Worm (Caenorhabditis elegans) whole organism, L3 larva: ENCODE data around the gene alh-9.

Experiments used
- R02D3.7 ChIP-seq: fragments of 150-350 bp; optimal IDR thresholded peaks from 2 replicates; lab custom pipeline; 2014; ENCODE audit warnings: missing biosample characterization, missing genetic modification characterization
- ZK546.5 ChIP-seq: sonication (generic microtip); optimal IDR thresholded peaks from 2 replicates; lab custom pipeline; 2017; ENCODE audit warnings: missing biosample characterization, missing genetic modification characterization
- aly-2 ChIP-seq: fragments of 150-350 bp; optimal IDR thresholded peaks from 2 replicates; lab custom pipeline; 2014; ENCODE audit warnings: missing biosample characterization, missing genetic modification characterization
- ama-1 ChIP-seq: fragments of 150-350 bp; optimal IDR thresholded peaks from 2 replicates; lab custom pipeline; 2018
- ceh-16 ChIP-seq: sonication (generic microtip); optimal IDR thresholded peaks from 2 replicates; lab custom pipeline; 2017; ENCODE audit warnings: missing biosample characterization, missing genetic modification characterization
- ceh-28 ChIP-seq: fragments of 150-350 bp; optimal IDR thresholded peaks from 2 replicates; lab custom pipeline; 2014; ENCODE audit warnings: missing biosample characterization, missing genetic modification reagents, missing genetic modification characterization
- ceh-82 ChIP-seq: fragments of 150-350 bp; optimal IDR thresholded peaks from 2 replicates; lab custom pipeline; 2014; ENCODE audit warnings: missing biosample characterization, missing genetic modification characterization
- ceh-9 ChIP-seq: sonication (generic microtip); optimal IDR thresholded peaks from 2 replicates; lab custom pipeline; 2018; ENCODE audit warnings: missing biosample characterization, missing genetic modification characterization
- daf-12 ChIP-seq: fragments of 150-350 bp; optimal IDR thresholded peaks from 2 replicates; lab custom pipeline; 2014; ENCODE audit warnings: missing biosample characterization, missing genetic modification reagents, missing genetic modification characterization
- egl-27 ChIP-seq: sonication (generic microtip); optimal IDR thresholded peaks from 4 replicates; lab custom pipeline; 2017; ENCODE audit warnings: missing biosample characterization, missing genetic modification reagents, missing genetic modification characterization
- egl-5 ChIP-seq: fragments of 150-350 bp; optimal IDR thresholded peaks from 2 replicates; lab custom pipeline; 2017; ENCODE audit warnings: missing biosample characterization, missing genetic modification reagents, missing genetic modification characterization, inconsistent platforms
- elt-1 ChIP-seq: fragments of 150-350 bp; optimal IDR thresholded peaks from 2 replicates; lab custom pipeline; 2014; ENCODE audit warnings: missing biosample characterization, missing genetic modification characterization
- elt-2 ChIP-seq: sonication (generic microtip); optimal IDR thresholded peaks from 2 replicates; lab custom pipeline; 2016; ENCODE audit warnings: missing genetic modification reagents, mild to moderate bottlenecking, missing genetic modification characterization, missing compliant biosample characterization
- elt-3 ChIP-seq, 3 experiments: fragments of 150-350 bp in 1 of 3; sonication (generic microtip) in 2 of 3; optimal IDR thresholded peaks; 2 replicates in 2 of 3; 4 replicates in 1 of 3; lab custom pipeline; 2014 to 2017; ENCODE audit warnings: missing biosample characterization in 3 of 3, missing genetic modification characterization in 3 of 3
- eor-1 ChIP-seq, 2 experiments: fragments of 150-350 bp; optimal IDR thresholded peaks; 2 replicates each; lab custom pipeline; 2014 to 2018; ENCODE audit warnings: missing biosample characterization in 2 of 2, missing genetic modification characterization in 2 of 2
- fkh-10 ChIP-seq: sonication (generic microtip); optimal IDR thresholded peaks from 2 replicates; lab custom pipeline; 2017; ENCODE audit warnings: missing biosample characterization, missing genetic modification reagents, missing genetic modification characterization
- fkh-2 ChIP-seq: fragments of 150-350 bp; optimal IDR thresholded peaks from 2 replicates; lab custom pipeline; 2014; ENCODE audit warnings: missing biosample characterization, missing genetic modification reagents, missing genetic modification characterization
- fos-1 ChIP-seq: fragments of 150-350 bp; optimal IDR thresholded peaks from 2 replicates; lab custom pipeline; 2014; ENCODE audit warnings: missing biosample characterization, missing genetic modification characterization
- hmg-11 ChIP-seq: sonication (generic microtip); optimal IDR thresholded peaks from 2 replicates; lab custom pipeline; 2016; ENCODE audit warnings: missing genetic modification characterization, missing compliant biosample characterization
- jun-1 ChIP-seq: fragments of 150-350 bp; optimal IDR thresholded peaks from 2 replicates; lab custom pipeline; 2014; ENCODE audit warnings: missing biosample characterization, missing genetic modification reagents, missing genetic modification characterization
- lin-15B ChIP-seq: fragments of 150-350 bp; optimal IDR thresholded peaks from 2 replicates; lab custom pipeline; 2014; ENCODE audit warnings: missing biosample characterization, missing genetic modification characterization
- lin-39 ChIP-seq: fragments of 150-350 bp; optimal IDR thresholded peaks from 2 replicates; lab custom pipeline; 2018; ENCODE audit warnings: missing biosample characterization, missing genetic modification reagents, missing genetic modification characterization
- lsy-12 ChIP-seq: sonication (generic microtip); optimal IDR thresholded peaks from 2 replicates; lab custom pipeline; 2016; ENCODE audit warnings: mild to moderate bottlenecking, missing genetic modification characterization, missing compliant biosample characterization
- mdl-1 ChIP-seq: fragments of 150-350 bp; optimal IDR thresholded peaks from 2 replicates; lab custom pipeline; 2014; ENCODE audit warnings: missing biosample characterization, missing genetic modification characterization
- mml-1 ChIP-seq: fragments of 150-350 bp; sonication (generic microtip); optimal IDR thresholded peaks from 3 replicates; lab custom pipeline; 2014; ENCODE audit warnings: missing biosample characterization, missing genetic modification characterization
- nfya-1 ChIP-seq: sonication (generic microtip); optimal IDR thresholded peaks from 2 replicates; lab custom pipeline; 2017; ENCODE audit warnings: missing genetic modification characterization, mild to moderate bottlenecking, missing compliant biosample characterization, antibody characterized with exemption, moderate library complexity; ENCODE audit not compliant: insufficient read depth
- nhr-11 ChIP-seq: fragments of 150-350 bp; optimal IDR thresholded peaks from 2 replicates; lab custom pipeline; 2014; ENCODE audit warnings: missing biosample characterization, missing genetic modification characterization
- nhr-12 ChIP-seq: fragments of 150-350 bp; optimal IDR thresholded peaks from 2 replicates; lab custom pipeline; 2014; ENCODE audit warnings: missing biosample characterization, missing genetic modification characterization
- nhr-23 ChIP-seq: fragments of 150-350 bp; optimal IDR thresholded peaks from 2 replicates; lab custom pipeline; 2014; ENCODE audit warnings: missing biosample characterization, missing genetic modification reagents, missing genetic modification characterization
- nhr-237 ChIP-seq: fragments of 150-350 bp; optimal IDR thresholded peaks from 2 replicates; lab custom pipeline; 2014; ENCODE audit warnings: missing biosample characterization, missing genetic modification characterization
- nhr-25 ChIP-seq: sonication (generic microtip); optimal IDR thresholded peaks from 2 replicates; lab custom pipeline; 2017; ENCODE audit warnings: missing biosample characterization, missing genetic modification characterization
- nhr-28 ChIP-seq: fragments of 150-350 bp; optimal IDR thresholded peaks from 2 replicates; lab custom pipeline; 2014; ENCODE audit warnings: missing biosample characterization, missing genetic modification characterization
- nhr-43 ChIP-seq: sonication (generic microtip); optimal IDR thresholded peaks from 2 replicates; lab custom pipeline; 2016; ENCODE audit warnings: mild to moderate bottlenecking, missing genetic modification characterization, missing compliant biosample characterization; ENCODE audit not compliant: poor library complexity, severe bottlenecking
- nhr-76 ChIP-seq: fragments of 150-350 bp; sonication (generic microtip); optimal IDR thresholded peaks from 5 replicates; lab custom pipeline; 2014; ENCODE audit warnings: missing biosample characterization, missing genetic modification characterization
- nhr-77 ChIP-seq: fragments of 150-350 bp; optimal IDR thresholded peaks from 2 replicates; lab custom pipeline; 2014; ENCODE audit warnings: missing biosample characterization, missing genetic modification characterization
- pha-4 ChIP-seq: fragments of 150-350 bp; optimal IDR thresholded peaks from 2 replicates; lab custom pipeline; 2014; ENCODE audit warnings: missing biosample characterization, missing genetic modification reagents, missing genetic modification characterization
- pqm-1 ChIP-seq: fragments of 150-350 bp; optimal IDR thresholded peaks from 2 replicates; lab custom pipeline; 2017; ENCODE audit warnings: missing biosample characterization, missing genetic modification characterization, inconsistent platforms
- sea-2 ChIP-seq: fragments of 150-350 bp; sonication (generic microtip); optimal IDR thresholded peaks from 4 replicates; lab custom pipeline; 2014; ENCODE audit warnings: missing biosample characterization, missing genetic modification reagents, missing genetic modification characterization
- skn-1 ChIP-seq: fragments of 150-350 bp; optimal IDR thresholded peaks from 2 replicates; lab custom pipeline; 2014; ENCODE audit warnings: missing biosample characterization, missing genetic modification characterization
- snpc-4 ChIP-seq: fragments of 150-350 bp; optimal IDR thresholded peaks from 2 replicates; lab custom pipeline; 2014; ENCODE audit warnings: missing biosample characterization, missing genetic modification characterization
- tbx-2 ChIP-seq: sonication (generic microtip); optimal IDR thresholded peaks from 2 replicates; lab custom pipeline; 2016; ENCODE audit warnings: mild to moderate bottlenecking, missing genetic modification characterization, missing compliant biosample characterization
- unc-39 ChIP-seq: sonication (generic microtip); optimal IDR thresholded peaks from 4 replicates; lab custom pipeline; 2017; ENCODE audit warnings: missing biosample characterization, missing genetic modification characterization
- unc-62 ChIP-seq: fragments of 150-350 bp; sonication (generic microtip); optimal IDR thresholded peaks from 4 replicates; lab custom pipeline; 2014; ENCODE audit warnings: missing biosample characterization, missing genetic modification reagents, missing genetic modification characterization
- ztf-11 ChIP-seq: fragments of 150-350 bp; optimal IDR thresholded peaks from 2 replicates; lab custom pipeline; 2014; ENCODE audit warnings: missing biosample characterization, missing genetic modification characterization
- ztf-4 ChIP-seq: fragments of 150-350 bp; optimal IDR thresholded peaks from 2 replicates; lab custom pipeline; 2014; ENCODE audit warnings: missing biosample characterization, missing genetic modification characterization

alh-9 gene

ce11 chrIII:5871760-5872159 lies 15.9 kb downstream of the alh-9 start, which contains the start of the genes F01F1.11 and F01F1.3:
TSS of gene F01F1.11 (minus strand) at chrIII:5871877.
TSS of gene F01F1.3 (plus strand) at chrIII:5871938.
- peak; percentile 3 for TF ChIP-seq hmg-11 (tag; lab: Kevin White, UChicago)
- peak; percentile 3 for TF ChIP-seq jun-1 (tag; lab: Kevin White, UChicago)
- no peak for TF ChIP-seq sea-2 (GFP tag; lab: Kevin White, UChicago)
- TF ChIP-seq fos-1, result no peak
- TF ChIP-seq elt-1, result no peak
- no peak for TF ChIP-seq fkh-2 (tag; lab: Kevin White, UChicago)
- peak; percentile 73 for TF ChIP-seq lsy-12 (tag; lab: Kevin White, UChicago)
- no peak for TF ChIP-seq tbx-2
- peak; percentile 62 for TF ChIP-seq nhr-25 (tag; lab: Kevin White, UChicago)
- peak; percentile 22 for TF ChIP-seq ceh-28
- TF ChIP-seq ztf-11, result no peak
- peak; percentile 80 for TF ChIP-seq nfya-1 (tag; lab: Kevin White, UChicago)
- peak; percentile 67 for TF ChIP-seq R02D3.7
- TF ChIP-seq ZK546.5 (tag; lab: Kevin White, UChicago), result no peak
- TF ChIP-seq unc-39 (tag; lab: Kevin White, UChicago), result no peak
- TF ChIP-seq elt-2 (tag; lab: Kevin White, UChicago), result peak; percentile 13
- TF ChIP-seq nhr-43 (tag; lab: Kevin White, UChicago), result peak; percentile 85
- TF ChIP-seq nhr-237 (tag; lab: Kevin White, UChicago), result no peak
- TF ChIP-seq snpc-4 (tag; lab: Kevin White, UChicago), result peak; percentile 32
- TF ChIP-seq egl-27 (tag; lab: Kevin White, UChicago), result no peak
- TF ChIP-seq lin-39 (tag; lab: Kevin White, UChicago), result peak; percentile 26
- TF ChIP-seq lin-15B (tag; lab: Kevin White, UChicago), result peak; percentile 69
- no peak for TF ChIP-seq mml-1 (tag; lab: Kevin White, UChicago)
- no peak for TF ChIP-seq ceh-9 (tag; lab: Kevin White, UChicago)
- no peak for TF ChIP-seq skn-1 (tag; lab: Kevin White, UChicago)
- TF ChIP-seq pha-4 (tag; lab: Kevin White, UChicago), result peak; percentile 91
- no peak for TF ChIP-seq ztf-4 (tag; lab: Kevin White, UChicago)
- peak; percentile 28 for TF ChIP-seq pqm-1 (tag; lab: Kevin White, UChicago)
- TF ChIP-seq nhr-23 (tag; lab: Kevin White, UChicago), result peak; percentile 84
- no peak for TF ChIP-seq daf-12 (tag; lab: Kevin White, UChicago)
- no peak for TF ChIP-seq ceh-16
- TF ChIP-seq ceh-82 (tag; lab: Kevin White, UChicago), result no peak
- TF ChIP-seq eor-1 (tag; optimal IDR thresholded peaks at IDR 0.05; lab: Kevin White, UChicago), result no peak
- no peak for TF ChIP-seq nhr-28
- TF ChIP-seq egl-5 (tag; lab: Kevin White, UChicago), result no peak

ce11 chrIII:5872288-5872687 lies 16.5 kb downstream of the alh-9 start:
- TF ChIP-seq nhr-28, result no peak
- peak; percentile 49 for TF ChIP-seq egl-5 (tag; lab: Kevin White, UChicago)
- no peak for TF ChIP-seq skn-1 (tag; lab: Kevin White, UChicago)
- TF ChIP-seq elt-3 (tag; optimal IDR thresholded peaks at IDR 0.05; lab: Kevin White, UChicago), result no peak
- TF ChIP-seq ZK546.5 (tag; lab: Kevin White, UChicago), result no peak
- TF ChIP-seq nhr-76 (tag; lab: Kevin White, UChicago), result no peak

DNA sequence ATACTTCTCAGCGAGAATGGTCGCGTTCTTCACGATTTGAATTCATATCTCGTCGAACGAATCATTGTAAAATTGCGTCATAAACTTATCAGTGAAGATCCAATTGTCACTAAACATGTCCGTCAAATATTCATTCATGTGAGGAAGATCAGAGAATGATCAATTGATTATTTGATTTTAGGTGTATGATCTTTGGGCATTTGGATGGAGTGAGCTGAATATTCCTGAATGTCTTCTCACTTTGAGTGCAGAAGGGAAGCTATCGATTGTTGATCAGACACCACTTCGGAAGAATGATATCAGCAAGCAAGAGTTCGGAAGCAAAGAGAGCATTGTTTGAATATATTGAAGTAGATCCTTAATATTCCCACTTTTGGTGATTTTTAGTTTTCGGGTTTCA lies 18.4 kb downstream of the alh-9 start:
- peak; percentile 38 for TF ChIP-seq lsy-12 (tag; lab: Kevin White, UChicago)
- no peak for TF ChIP-seq hmg-11 (tag; lab: Kevin White, UChicago)
- TF ChIP-seq nhr-28, result no peak
- TF ChIP-seq mdl-1, result no peak
- no peak for TF ChIP-seq nhr-11
- TF ChIP-seq ceh-9 (tag; lab: Kevin White, UChicago), result no peak
- TF ChIP-seq mml-1 (tag; lab: Kevin White, UChicago), result no peak
- TF ChIP-seq ama-1 (lab: Kevin White, UChicago), result peak; percentile 96
- no peak for TF ChIP-seq fkh-10 (GFP tag; lab: Kevin White, UChicago)
- TF ChIP-seq nhr-23 (tag; lab: Kevin White, UChicago), result peak; percentile 78
- no peak for TF ChIP-seq tbx-2
- TF ChIP-seq daf-12 (tag; lab: Kevin White, UChicago), result no peak
- peak; percentile 48 for TF ChIP-seq jun-1 (tag; lab: Kevin White, UChicago)
- TF ChIP-seq ceh-82 (tag; lab: Kevin White, UChicago), result no peak
- TF ChIP-seq ztf-4 (tag; lab: Kevin White, UChicago), result peak; percentile 14
- TF ChIP-seq eor-1 (tag; optimal IDR thresholded peaks at IDR 0.05; lab: Kevin White, UChicago), result no peak
- peak; percentile 5 for TF ChIP-seq fos-1
- peak; percentile 92 for TF ChIP-seq nhr-43 (tag; lab: Kevin White, UChicago)
- no peak for TF ChIP-seq lin-15B (tag; lab: Kevin White, UChicago)
- TF ChIP-seq ztf-11, result no peak
- TF ChIP-seq elt-2 (tag; lab: Kevin White, UChicago), result peak; percentile 41
- TF ChIP-seq egl-27 (tag; lab: Kevin White, UChicago), result no peak
- no peak for TF ChIP-seq R02D3.7
- TF ChIP-seq fkh-2 (tag; lab: Kevin White, UChicago), result no peak
- no peak for TF ChIP-seq lin-39 (tag; lab: Kevin White, UChicago)
- peak; percentile 64 for TF ChIP-seq nhr-25 (tag; lab: Kevin White, UChicago)
- peak; percentile 17 to 83 (median 76) for TF ChIP-seq elt-3 (tag; optimal IDR thresholded peaks at IDR 0.05; lab: Kevin White, UChicago)
- TF ChIP-seq ceh-16, result no peak
- no peak for TF ChIP-seq nfya-1 (tag; lab: Kevin White, UChicago)
- TF ChIP-seq snpc-4 (tag; lab: Kevin White, UChicago), result no peak
- no peak for TF ChIP-seq nhr-77 (tag; lab: Kevin White, UChicago)
- TF ChIP-seq pha-4 (tag; lab: Kevin White, UChicago), result no peak
- no peak for TF ChIP-seq elt-1
- no peak for TF ChIP-seq aly-2 (tag; lab: Kevin White, UChicago)
- peak; percentile 66 for TF ChIP-seq unc-62 (GFP tag; lab: Kevin White, UChicago)
- no peak for TF ChIP-seq nhr-12 (tag; lab: Kevin White, UChicago)
